Worm (Caenorhabditis elegans): Measurements from ENCODE around the gene gpa-18.

- TF ChIP-seq Y67H2A.10 (GFP tag; conservative IDR thresholded peaks at IDR 0.05), result no peak
- no peak for TF ChIP-seq snpc-4 (GFP tag; optimal IDR thresholded peaks at IDR 0.05)
- TF ChIP-seq snpc-4 (tag; optimal IDR thresholded peaks at IDR 0.05), result no peak
- no peak for TF ChIP-seq B0336.3 (GFP tag; IDR thresholded peaks at IDR 0.05)
- no peak for TF ChIP-seq ztf-22 (GFP tag; optimal IDR thresholded peaks at IDR 0.05)
- no peak for TF ChIP-seq pha-4 (tag; optimal IDR thresholded peaks at IDR 0.05)
- no peak for TF ChIP-seq Y53F4B.3 (GFP tag; IDR thresholded peaks at IDR 0.05)
- TF ChIP-seq nhr-27 (tag; optimal IDR thresholded peaks at IDR 0.05), result no peak
Measured at ce11 chrIV:5230530-5230929, 35.1 kb upstream of the gpa-18 start, which contains the start of gene thn-5.

Data from whole organism, young adult.